Fruit fly (Drosophila melanogaster): ENCODE measurements around the gene MED17.

The MED17 gene

dm6 chr3R:18171983-18172967 is 16.6 kb upstream of the MED17 start (continued):
- TF ChIP-seq nmo (GFP tag; optimal IDR thresholded peaks at IDR 0.05) (peak; percentile 95), CG3065 (GFP tag; optimal IDR thresholded peaks at IDR 0.05) (peak; percentile 69), zfh2 (GFP tag; optimal IDR thresholded peaks at IDR 0.05) (peak; percentile 84), chif (GFP tag; optimal IDR thresholded peaks at IDR 0.05) (peak; percentile 88 to 93), grn (GFP tag; optimal IDR thresholded peaks at IDR 0.05) (peak; percentile 48), cato (GFP tag; optimal IDR thresholded peaks at IDR 0.05; ENCODE audit: borderline replicate concordance) (peak; percentile 89), CG6683 (GFP tag; optimal IDR thresholded peaks at IDR 0.05) (peak; percentile 90), CG5245 (GFP tag; optimal IDR thresholded peaks at IDR 0.05) (peak; percentile 89), vnd (GFP tag; IDR thresholded peaks at IDR 0.05; ENCODE audit: partially characterized antibody) (no peak), kay (GFP tag; optimal IDR thresholded peaks at IDR 0.05) (peak; percentile 88), CG17829 (tag; optimal IDR thresholded peaks at IDR 0.05) (peak; percentile 92), MESR4 (GFP tag; optimal IDR thresholded peaks at IDR 0.05) (peak; percentile 27), Dfd (GFP tag; optimal IDR thresholded peaks at IDR 0.05) (no peak), Aef1 (GFP tag; IDR thresholded peaks at IDR 0.05) (peak; percentile 78), Ada2b (GFP tag; IDR thresholded peaks at IDR 0.05) (peak; percentile 84), CG9215 (GFP tag; IDR thresholded peaks at IDR 0.05) (peak; percentile 87), gfzf (GFP tag; optimal IDR thresholded peaks at IDR 0.05) (no peak), stc (GFP tag; IDR thresholded peaks at IDR 0.05) (peak; percentile 93), CG17328 (GFP tag; IDR thresholded peaks at IDR 0.05) (peak; percentile 87), lilli (GFP tag; optimal IDR thresholded peaks at IDR 0.05) (peak; percentile 93), NC2α (GFP tag; optimal IDR thresholded peaks at IDR 0.05) (peak; percentile 88), CG14441 (GFP tag; IDR thresholded peaks at IDR 0.05) (peak; percentile 87), Dp (GFP tag; optimal IDR thresholded peaks at IDR 0.05) (peak; percentile 16), CG6854 (GFP tag; optimal IDR thresholded peaks at IDR 0.05) (peak; percentile 89), Oli (tag; optimal IDR thresholded peaks at IDR 0.05) (peak; percentile 95), Med (GFP tag) (peak; percentile 94), lab (GFP tag; optimal IDR thresholded peaks at IDR 0.05) (peak; percentile 95), CG7839 (tag; optimal IDR thresholded peaks at IDR 0.05) (peak; percentile 95), CG3847 (GFP tag; IDR thresholded peaks at IDR 0.05) (peak; percentile 87), CG30020 (tag; optimal IDR thresholded peaks at IDR 0.05) (no peak), CG5953 (GFP tag; IDR thresholded peaks at IDR 0.05) (peak; percentile 87), CG4617 (GFP tag; optimal IDR thresholded peaks at IDR 0.05; ENCODE audit: borderline replicate concordance) (peak; percentile 72), ssp (GFP tag; IDR thresholded peaks at IDR 0.05) (peak; percentile 81), CG12391 (tag; optimal IDR thresholded peaks at IDR 0.05) (peak; percentile 95), nerfin-1 (tag; optimal IDR thresholded peaks at IDR 0.05) (peak; percentile 93), sima (GFP tag; optimal IDR thresholded peaks at IDR 0.05) (peak; percentile 58), CG12299 (tag; optimal IDR thresholded peaks at IDR 0.05) (peak; percentile 87), exex (tag; optimal IDR thresholded peaks at IDR 0.05) (peak; percentile 72), fd102C (GFP tag; optimal IDR thresholded peaks at IDR 0.05) (peak; percentile 45), Poxn (GFP tag; IDR thresholded peaks at IDR 0.05) (peak; percentile 47; the same call in 1 of the 2 replicates), ara (GFP tag; IDR thresholded peaks at IDR 0.05) (peak; percentile 81), CG9932 (GFP tag; IDR thresholded peaks at IDR 0.05) (peak; percentile 82), gem (tag; optimal IDR thresholded peaks at IDR 0.05) (peak; percentile 96), CG18764 (GFP tag; optimal IDR thresholded peaks at IDR 0.05) (peak; percentile 90), Tbp (GFP tag; optimal IDR thresholded peaks at IDR 0.05) (no peak), CG10147 (GFP tag; optimal IDR thresholded peaks at IDR 0.05) (peak; percentile 93), jing (GFP tag; optimal IDR thresholded peaks at IDR 0.05) (peak; percentile 89), tx (GFP tag; optimal IDR thresholded peaks at IDR 0.05) (peak; percentile 83)
